Fruit fly (Drosophila melanogaster): ENCODE results near the gene pip.
A peak's percentile ranks its signal among the peaks of the same experiment; 100 is the strongest.

Gene pip

DNA sequence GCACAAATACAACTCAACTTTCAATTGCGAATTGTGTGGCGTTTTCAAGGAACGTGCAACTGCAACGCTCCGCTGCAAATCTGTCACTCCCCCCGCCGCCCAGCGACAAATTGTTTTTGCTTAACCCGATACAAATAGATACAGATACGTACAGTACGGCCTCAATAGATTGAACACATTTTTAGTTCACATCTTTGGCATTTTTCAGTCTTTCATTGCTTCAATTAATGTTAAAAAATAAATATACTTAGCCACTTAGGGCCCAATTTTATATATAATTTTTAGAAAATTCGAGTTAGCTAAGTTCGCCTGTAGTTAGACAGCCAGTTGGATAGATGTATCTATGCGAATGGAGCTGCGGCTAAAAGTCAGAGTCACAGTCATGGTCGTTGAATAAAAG is 11.4 kb downstream of the pip start (continued):
- TF ChIP-seq CG2120 (GFP tag; optimal IDR thresholded peaks at IDR 0.05) (peak; percentile 17), shn (GFP tag; optimal IDR thresholded peaks at IDR 0.05) (no peak), bowl (GFP tag; IDR thresholded peaks at IDR 0.05) (no peak), E2f1 (GFP tag; IDR thresholded peaks at IDR 0.05) (no peak), CG10959 (GFP tag; IDR thresholded peaks at IDR 0.05) (no peak), CG12236 (GFP tag; optimal IDR thresholded peaks at IDR 0.05) (no peak), twi (tag; optimal IDR thresholded peaks at IDR 0.05) (no peak), CG2202 (tag; optimal IDR thresholded peaks at IDR 0.05) (no peak), CG2116 (GFP tag; optimal IDR thresholded peaks at IDR 0.05) (no peak), CG10274 (GFP tag; optimal IDR thresholded peaks at IDR 0.05) (no peak), Dll (GFP tag; IDR thresholded peaks at IDR 0.05; ENCODE audit: partially characterized antibody) (no peak), pum (GFP tag; optimal IDR thresholded peaks at IDR 0.05) (no peak), bigmax (GFP tag; optimal IDR thresholded peaks at IDR 0.05) (no peak), al (GFP tag; IDR thresholded peaks at IDR 0.05) (no peak), CG10267 (tag; optimal IDR thresholded peaks at IDR 0.05) (no peak), Six4 (GFP tag; optimal IDR thresholded peaks at IDR 0.05) (no peak), Gug (GFP tag; IDR thresholded peaks at IDR 0.05) (peak; percentile 16; the same call in 1 of the 4 replicates), gro (GFP tag; optimal IDR thresholded peaks at IDR 0.05) (no peak), CG9727 (GFP tag; optimal IDR thresholded peaks at IDR 0.05) (no peak), Neu2 (GFP tag; optimal IDR thresholded peaks at IDR 0.05; ENCODE audit: borderline replicate concordance) (no peak), CG11456 (GFP tag; IDR thresholded peaks at IDR 0.05) (no peak), Side (GFP tag; optimal IDR thresholded peaks at IDR 0.05) (no peak), Bteb2 (GFP tag; optimal IDR thresholded peaks at IDR 0.05) (no peak), CG11504 (tag; optimal IDR thresholded peaks at IDR 0.05) (peak; percentile 62), D (optimal IDR thresholded peaks at IDR 0.05) (no peak), D (GFP tag; optimal IDR thresholded peaks at IDR 0.05) (no peak), sqz (GFP tag; optimal IDR thresholded peaks at IDR 0.05) (no peak), CG14667 (GFP tag; IDR thresholded peaks at IDR 0.05) (no peak), HmgD (GFP tag; optimal IDR thresholded peaks at IDR 0.05) (no peak), tgo (GFP tag; IDR thresholded peaks at IDR 0.05) (peak; percentile 32; the same call in 2 of the 3 replicates), CG31224 (GFP tag; IDR thresholded peaks at IDR 0.05) (no peak), Dek (tag; optimal IDR thresholded peaks at IDR 0.05) (no peak), HLHmδ (GFP tag; optimal IDR thresholded peaks at IDR 0.05) (no peak), knrl (GFP tag; IDR thresholded peaks at IDR 0.05; ENCODE audit: partially characterized antibody) (no peak), CG10979 (tag; optimal IDR thresholded peaks at IDR 0.05) (no peak), CG13775 (GFP tag; optimal IDR thresholded peaks at IDR 0.05) (no peak), Adf1 (GFP tag; IDR thresholded peaks at IDR 0.05) (no peak), CG10321 (GFP tag; IDR thresholded peaks at IDR 0.05) (no peak), CG14050 (GFP tag; IDR thresholded peaks at IDR 0.05) (0 out of 3 replicates have a peak, but pooled peaks have one; percentile 19), CG9437 (GFP tag; optimal IDR thresholded peaks at IDR 0.05) (no peak), NK7.1 (GFP tag; optimal IDR thresholded peaks at IDR 0.05) (no peak), CG3163 (GFP tag; optimal IDR thresholded peaks at IDR 0.05) (no peak), gcm2 (GFP tag; optimal IDR thresholded peaks at IDR 0.05) (no peak), CG11085 (GFP tag; IDR thresholded peaks at IDR 0.05) (no peak), fd3F (GFP tag; optimal IDR thresholded peaks at IDR 0.05) (no peak), fd64A (GFP tag; optimal IDR thresholded peaks at IDR 0.05) (no peak), disco-r (GFP tag; optimal IDR thresholded peaks at IDR 0.05) (no peak), CG4360 (GFP tag; IDR thresholded peaks at IDR 0.05) (no peak), Myb (GFP tag; optimal IDR thresholded peaks at IDR 0.05) (no peak), hb (GFP tag; IDR thresholded peaks at IDR 0.05; ENCODE audit: partially characterized antibody) (no peak), CG6854 (GFP tag; optimal IDR thresholded peaks at IDR 0.05) (no peak), Lim3 (GFP tag; IDR thresholded peaks at IDR 0.05) (no peak), CG4707 (GFP tag; optimal IDR thresholded peaks at IDR 0.05) (no peak)
